Worm (Caenorhabditis elegans) whole organism, L4 larva: ENCODE measurements around the gene cdh-8.

Experiments
- ceh-28 ChIP-seq: fragments of 150-350 bp; optimal IDR thresholded peaks from 2 replicates; lab custom pipeline; 2014; ENCODE audit warnings: missing biosample characterization, missing genetic modification reagents, missing genetic modification characterization
- ces-1 ChIP-seq: fragments of 150-350 bp; sonication (generic microtip); optimal IDR thresholded peaks from 4 replicates; lab custom pipeline; 2014; ENCODE audit warnings: missing biosample characterization, missing genetic modification reagents, missing genetic modification characterization

ce11 chrIV:291356-291755 is 48.3 kb upstream of the cdh-8 start, which contains the start of gene T21D12.7:
- TF ChIP-seq ceh-28 (tag; lab: Kevin White, UChicago) (no peak), ces-1 (GFP tag; lab: Kevin White, UChicago) (no peak)
